Worm (Caenorhabditis elegans): Measurements from ENCODE around the gene clec-68.

The clec-68 gene

DNA sequence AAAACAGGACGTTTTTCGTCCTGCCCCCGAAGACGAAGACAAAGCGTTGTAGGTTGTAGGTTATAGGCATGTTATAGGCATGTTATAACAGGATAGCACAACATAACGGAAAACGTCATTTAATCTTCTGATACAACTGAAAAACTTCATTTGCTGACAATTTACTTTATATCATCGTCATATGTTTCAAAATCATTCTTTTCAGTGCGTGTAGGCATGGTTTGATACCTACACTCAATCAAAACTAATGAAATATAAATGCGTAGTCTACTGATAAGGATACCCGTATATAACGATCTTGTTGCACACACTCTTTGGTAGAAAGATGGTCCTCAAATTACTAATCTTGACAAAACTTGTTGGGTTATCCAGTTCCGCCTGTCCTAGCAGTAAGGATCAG lies 30.5 kb downstream of the clec-68 start, which contains the start of gene clec-74:
Gene clec-74 (plus strand): TSS at position 301 of the 400 bp plus-strand sequence.
- TF ChIP-seq nhr-23 (tag; optimal IDR thresholded peaks at IDR 0.05): no peak
- TF ChIP-seq ceh-16 (tag; optimal IDR thresholded peaks at IDR 0.05): no peak
- no peak for TF ChIP-seq snpc-4 (tag; optimal IDR thresholded peaks at IDR 0.05)
- TF ChIP-seq ztf-4 (tag; optimal IDR thresholded peaks at IDR 0.05): no peak
- TF ChIP-seq sma-3 (GFP tag; optimal IDR thresholded peaks at IDR 0.05): no peak
- TF ChIP-seq unc-39 (tag; optimal IDR thresholded peaks at IDR 0.05): no peak
- TF ChIP-seq elt-3 (tag; optimal IDR thresholded peaks at IDR 0.05): no peak
- no peak for TF ChIP-seq peb-1 (tag; optimal IDR thresholded peaks at IDR 0.05)
- TF ChIP-seq lin-39 (tag; optimal IDR thresholded peaks at IDR 0.05): no peak
- TF ChIP-seq nhr-12 (tag; optimal IDR thresholded peaks at IDR 0.05): no peak

ce11 chrIV:3960396-3960795 lies 34.2 kb downstream of the clec-68 start, which contains the start of gene clec-75:
Gene clec-75, plus strand, starts transcription at chrIV:3960734.
- TF ChIP-seq nhr-23 (tag; optimal IDR thresholded peaks at IDR 0.05) (no peak), dmd-4 (tag; optimal IDR thresholded peaks at IDR 0.05) (no peak), ceh-16 (tag; optimal IDR thresholded peaks at IDR 0.05) (no peak), gmeb-1 (tag; optimal IDR thresholded peaks at IDR 0.05) (no peak), ztf-11 (tag; optimal IDR thresholded peaks at IDR 0.05) (no peak), zag-1 (tag; optimal IDR thresholded peaks at IDR 0.05) (no peak), sem-4 (tag; optimal IDR thresholded peaks at IDR 0.05) (no peak), nhr-237 (tag; optimal IDR thresholded peaks at IDR 0.05) (no peak), R02D3.7 (tag; optimal IDR thresholded peaks at IDR 0.05) (no peak), Y55F3AM.14 (GFP tag; optimal IDR thresholded peaks at IDR 0.05) (no peak), ceh-82 (tag; optimal IDR thresholded peaks at IDR 0.05) (no peak), mab-5 (tag; optimal IDR thresholded peaks at IDR 0.05) (no peak), skn-1 (tag; optimal IDR thresholded peaks at IDR 0.05) (no peak), lsy-2 (tag; optimal IDR thresholded peaks at IDR 0.05) (no peak), elt-3 (tag; optimal IDR thresholded peaks at IDR 0.05) (no peak), nhr-12 (tag; optimal IDR thresholded peaks at IDR 0.05) (no peak), lin-39 (tag; optimal IDR thresholded peaks at IDR 0.05) (no peak)

ce11 chrIV:3962584-3962983 lies 36.4 kb downstream of the clec-68 start, which contains the start of gene Y46C8AM.1:
Gene Y46C8AM.1, plus strand, starts transcription at chrIV:3962884.
- TF ChIP-seq elt-1 (tag; optimal IDR thresholded peaks at IDR 0.05) (no peak), C34F6.9 (tag; optimal IDR thresholded peaks at IDR 0.05) (no peak), lin-13 (GFP tag; optimal IDR thresholded peaks at IDR 0.05) (no peak), ztf-11 (tag; optimal IDR thresholded peaks at IDR 0.05) (no peak), nhr-12 (tag; optimal IDR thresholded peaks at IDR 0.05) (no peak), egl-27 (tag; optimal IDR thresholded peaks at IDR 0.05) (no peak), ceh-16 (tag; optimal IDR thresholded peaks at IDR 0.05) (no peak), nhr-6 (tag; optimal IDR thresholded peaks at IDR 0.05) (no peak), sem-4 (tag; optimal IDR thresholded peaks at IDR 0.05) (no peak), blmp-1 (tag; optimal IDR thresholded peaks at IDR 0.05; ENCODE audit: insufficient read depth) (no peak), peb-1 (tag; optimal IDR thresholded peaks at IDR 0.05) (no peak)

DNA sequence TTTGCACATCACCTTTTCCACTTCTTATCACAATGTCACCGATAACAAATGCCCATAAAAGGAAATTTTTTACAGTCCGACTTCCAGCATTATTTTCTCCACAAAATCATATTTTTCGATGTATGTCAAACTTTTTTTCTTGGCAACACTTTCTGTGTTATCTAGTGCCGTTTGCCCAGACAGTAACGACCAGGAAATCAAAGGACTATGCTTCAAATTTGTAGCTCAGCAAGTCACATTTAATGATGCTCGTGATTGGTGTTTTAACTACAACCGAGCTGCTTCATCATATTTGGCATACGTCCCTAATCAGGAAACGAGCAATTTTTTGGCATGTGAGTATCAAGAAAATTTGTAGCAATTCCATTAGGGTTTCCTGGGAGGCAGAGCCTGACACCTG lies 37.3 kb downstream of the clec-68 start:
- TF ChIP-seq egl-27 (tag; optimal IDR thresholded peaks at IDR 0.05) (no peak), snpc-4 (tag; optimal IDR thresholded peaks at IDR 0.05) (no peak), aly-2 (tag; optimal IDR thresholded peaks at IDR 0.05) (no peak), sma-3 (GFP tag; optimal IDR thresholded peaks at IDR 0.05) (no peak), lsy-2 (tag; optimal IDR thresholded peaks at IDR 0.05) (no peak), ztf-11 (tag; optimal IDR thresholded peaks at IDR 0.05) (no peak), ztf-1 (GFP tag; conservative IDR thresholded peaks at IDR 0.05) (no peak), nhr-11 (tag; optimal IDR thresholded peaks at IDR 0.05) (no peak), nhr-237 (tag; optimal IDR thresholded peaks at IDR 0.05) (no peak), elt-1 (tag; optimal IDR thresholded peaks at IDR 0.05) (no peak), mdl-1 (tag; optimal IDR thresholded peaks at IDR 0.05) (no peak), crh-2 (tag; optimal IDR thresholded peaks at IDR 0.05) (no peak), nhr-77 (tag; optimal IDR thresholded peaks at IDR 0.05) (no peak), ama-1 (optimal IDR thresholded peaks at IDR 0.05) (no peak), zag-1 (tag; optimal IDR thresholded peaks at IDR 0.05) (no peak), R02D3.7 (tag; optimal IDR thresholded peaks at IDR 0.05) (no peak)

DNA sequence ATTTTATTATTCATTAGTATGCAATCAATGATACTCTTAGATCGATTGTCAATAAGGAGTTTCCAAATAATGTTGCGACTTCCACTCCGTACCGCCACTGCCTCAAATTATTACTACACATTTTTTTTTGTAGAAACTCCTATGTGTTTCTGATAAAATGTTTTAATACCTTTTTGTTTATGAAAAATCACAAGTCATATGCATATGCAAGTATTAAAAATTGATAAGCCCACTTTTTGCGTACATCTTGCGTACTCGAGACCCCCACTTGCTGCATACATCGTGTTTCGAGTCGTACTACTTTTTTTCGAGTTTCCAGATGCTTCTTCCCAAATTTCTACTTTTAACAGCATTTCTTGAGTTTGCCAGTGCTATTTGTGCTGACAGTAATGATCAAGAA lies 38.8 kb downstream of the clec-68 start, which contains the start of gene clec-76:
Gene clec-76 (plus strand): TSS at position 234 of the 400 bp plus-strand sequence.
- TF ChIP-seq fos-1 (tag; optimal IDR thresholded peaks at IDR 0.05): peak; percentile 41
- TF ChIP-seq alr-1 (tag; optimal IDR thresholded peaks at IDR 0.05): no peak
- peak; percentile 52 for TF ChIP-seq sma-9 (GFP tag; optimal IDR thresholded peaks at IDR 0.05)
- TF ChIP-seq sma-9 (tag; optimal IDR thresholded peaks at IDR 0.05): no peak
